Fruit fly (Drosophila melanogaster): Measurements from ENCODE around the gene Arfrp1.

The Arfrp1 gene

dm6 chrX:9067754-9068477 lies 39.0 kb upstream of the Arfrp1 start, which contains the start of gene CG15365 (continued):
- no peak for TF ChIP-seq CG30020 (tag; optimal IDR thresholded peaks at IDR 0.05)
- TF ChIP-seq row (GFP tag; IDR thresholded peaks at IDR 0.05) = peak; percentile 47
- TF ChIP-seq Nf-YA (GFP tag; IDR thresholded peaks at IDR 0.05) = no peak
- no peak for TF ChIP-seq gcm2 (GFP tag; optimal IDR thresholded peaks at IDR 0.05)
- peak; percentile 76; the same call in 3 of the 4 replicates for TF ChIP-seq chinmo (GFP tag; IDR thresholded peaks at IDR 0.05; ENCODE audit: partially characterized antibody)
- TF ChIP-seq sob (GFP tag; IDR thresholded peaks at IDR 0.05) = no peak
- TF ChIP-seq D19A (tag; optimal IDR thresholded peaks at IDR 0.05) = no peak
- no peak for TF ChIP-seq CG7928 (GFP tag; optimal IDR thresholded peaks at IDR 0.05)
- TF ChIP-seq tgo (GFP tag; IDR thresholded peaks at IDR 0.05) = no peak
- peak; percentile 39 for TF ChIP-seq NFAT (GFP tag; IDR thresholded peaks at IDR 0.05)
- no peak for TF ChIP-seq kni (GFP tag; optimal IDR thresholded peaks at IDR 0.05)
- TF ChIP-seq nerfin-2 (GFP tag; IDR thresholded peaks at IDR 0.05; ENCODE audit: partially characterized antibody) = no peak
- no peak for TF ChIP-seq Hr51 (GFP tag; optimal IDR thresholded peaks at IDR 0.05)
- no peak for TF ChIP-seq CG12071 (GFP tag; optimal IDR thresholded peaks at IDR 0.05)
- no peak for TF ChIP-seq CG34376 (GFP tag; optimal IDR thresholded peaks at IDR 0.05)
- no peak for TF ChIP-seq NK7.1 (GFP tag; optimal IDR thresholded peaks at IDR 0.05)
- no peak for TF ChIP-seq gcm (GFP tag; optimal IDR thresholded peaks at IDR 0.05)
- no peak for TF ChIP-seq pho (GFP tag; optimal IDR thresholded peaks at IDR 0.05)
- no peak for TF ChIP-seq CG32772 (GFP tag; IDR thresholded peaks at IDR 0.05)
- TF ChIP-seq CG11398 (GFP tag; optimal IDR thresholded peaks at IDR 0.05) = no peak
- no peak for TF ChIP-seq Gsc (GFP tag; IDR thresholded peaks at IDR 0.05)
- TF ChIP-seq CG16863 (GFP tag; optimal IDR thresholded peaks at IDR 0.05) = no peak
- TF ChIP-seq YL-1 (GFP tag; optimal IDR thresholded peaks at IDR 0.05) = no peak
- no peak for TF ChIP-seq jigr1 (GFP tag; IDR thresholded peaks at IDR 0.05)
- TF ChIP-seq CG9817 (tag; optimal IDR thresholded peaks at IDR 0.05) = no peak
- TF ChIP-seq CG10267 (tag; optimal IDR thresholded peaks at IDR 0.05) = no peak
- no peak for TF ChIP-seq rib (GFP tag; IDR thresholded peaks at IDR 0.05)
- no peak for TF ChIP-seq sens-2 (GFP tag; IDR thresholded peaks at IDR 0.05)
- TF ChIP-seq vvl (GFP tag; IDR thresholded peaks at IDR 0.05) = peak; percentile 21; the same call in 1 of the 2 replicates
- no peak for TF ChIP-seq ash1 (GFP tag; optimal IDR thresholded peaks at IDR 0.05)
- no peak for TF ChIP-seq Sox102F (GFP tag; optimal IDR thresholded peaks at IDR 0.05)
- no peak for TF ChIP-seq cato (GFP tag; optimal IDR thresholded peaks at IDR 0.05; ENCODE audit: borderline replicate concordance)
- TF ChIP-seq Usf (GFP tag; optimal IDR thresholded peaks at IDR 0.05) = no peak
- TF ChIP-seq phol (tag; optimal IDR thresholded peaks at IDR 0.05) = no peak
- TF ChIP-seq sug (tag; optimal IDR thresholded peaks at IDR 0.05) = no peak
- no peak for TF ChIP-seq CG4617 (GFP tag; optimal IDR thresholded peaks at IDR 0.05; ENCODE audit: borderline replicate concordance)
- TF ChIP-seq CG6175 (GFP tag; IDR thresholded peaks at IDR 0.05) = no peak
- no peak for TF ChIP-seq dati (GFP tag; IDR thresholded peaks at IDR 0.05)
- TF ChIP-seq emc (GFP tag; optimal IDR thresholded peaks at IDR 0.05) = no peak
- no peak for TF ChIP-seq CG14014 (GFP tag; IDR thresholded peaks at IDR 0.05)
- no peak for TF ChIP-seq pan (optimal IDR thresholded peaks at IDR 0.05)
- TF ChIP-seq pan (GFP tag; optimal IDR thresholded peaks at IDR 0.05 in 1 of 2, IDR thresholded peaks at IDR 0.05 in 1 of 2) = peak in 1 of 2 experiments; percentile 32
- no peak for TF ChIP-seq Mad (GFP tag; optimal IDR thresholded peaks at IDR 0.05)
- no peak for TF ChIP-seq lbe (GFP tag; optimal IDR thresholded peaks at IDR 0.05)
- peak; percentile 11; the same call in 1 of the 2 replicates for TF ChIP-seq CG13287 (GFP tag; IDR thresholded peaks at IDR 0.05; ENCODE audit: partially characterized antibody)
- TF ChIP-seq sqz (GFP tag; optimal IDR thresholded peaks at IDR 0.05) = peak; percentile 58
- TF ChIP-seq CG4820 (GFP tag; optimal IDR thresholded peaks at IDR 0.05) = no peak
- no peak for TF ChIP-seq ham (GFP tag; IDR thresholded peaks at IDR 0.05)
- TF ChIP-seq dmrt99B (tag; optimal IDR thresholded peaks at IDR 0.05) = no peak
- TF ChIP-seq salm (tag; optimal IDR thresholded peaks at IDR 0.05) = no peak

Data from whole organism, embryonic.